Fruit fly (Drosophila melanogaster): ENCODE results near the gene Hs3st-B.

Gene Hs3st-B

dm6 chrX:19261528-19262102 lies 13.2 kb downstream of the Hs3st-B start, which contains the start of gene Vav (continued):
- no peak for TF ChIP-seq fd64A (GFP tag; optimal IDR thresholded peaks at IDR 0.05)
- TF ChIP-seq CTCF (GFP tag; optimal IDR thresholded peaks at IDR 0.05) = peak; percentile 68
- no peak for TF ChIP-seq sd (tag; optimal IDR thresholded peaks at IDR 0.05)
- TF ChIP-seq peb (GFP tag; IDR thresholded peaks at IDR 0.05) = no peak
- TF ChIP-seq CG11085 (GFP tag; IDR thresholded peaks at IDR 0.05) = no peak
- no peak for TF ChIP-seq Gug (GFP tag; IDR thresholded peaks at IDR 0.05)
- no peak for TF ChIP-seq CG11398 (GFP tag; optimal IDR thresholded peaks at IDR 0.05)
- TF ChIP-seq dmrt99B (tag; optimal IDR thresholded peaks at IDR 0.05) = no peak
- TF ChIP-seq sens (GFP tag) = no peak
- no peak for TF ChIP-seq ap (GFP tag; IDR thresholded peaks at IDR 0.05)
- TF ChIP-seq insv (GFP tag; optimal IDR thresholded peaks at IDR 0.05) = no peak
- no peak for TF ChIP-seq Nf-YB (GFP tag; optimal IDR thresholded peaks at IDR 0.05)
- TF ChIP-seq CG3163 (GFP tag; optimal IDR thresholded peaks at IDR 0.05) = no peak
- TF ChIP-seq wdn (GFP tag; IDR thresholded peaks at IDR 0.05) = no peak
- TF ChIP-seq CG4707 (GFP tag; optimal IDR thresholded peaks at IDR 0.05) = no peak
- 0 out of 3 replicates have a peak, but pooled peaks have one; percentile 23 for TF ChIP-seq CG16813 (GFP tag; IDR thresholded peaks at IDR 0.05; ENCODE audit: partially characterized antibody)
- no peak for TF ChIP-seq zfh1 (GFP tag; IDR thresholded peaks at IDR 0.05)
- no peak for TF ChIP-seq CG17328 (GFP tag; IDR thresholded peaks at IDR 0.05)
- TF ChIP-seq Nf-YC (tag; optimal IDR thresholded peaks at IDR 0.05) = peak; percentile 48
- TF ChIP-seq CG12769 (tag; optimal IDR thresholded peaks at IDR 0.05) = no peak
- no peak for TF ChIP-seq Max (GFP tag; optimal IDR thresholded peaks at IDR 0.05)
- no peak for TF ChIP-seq Usf (GFP tag; optimal IDR thresholded peaks at IDR 0.05)
- no peak for TF ChIP-seq CG5245 (GFP tag; optimal IDR thresholded peaks at IDR 0.05)
- 0 out of 3 replicates have a peak, but pooled peaks have one; percentile 6 for TF ChIP-seq dysf (GFP tag; IDR thresholded peaks at IDR 0.05)
- TF ChIP-seq scrt (GFP tag; optimal IDR thresholded peaks at IDR 0.05) = no peak
- TF ChIP-seq Med (GFP tag) = peak; percentile 65
- no peak for TF ChIP-seq CG1603 (tag; optimal IDR thresholded peaks at IDR 0.05)
- no peak for TF ChIP-seq gcm2 (GFP tag; optimal IDR thresholded peaks at IDR 0.05)
- TF ChIP-seq Mrtf (GFP tag; IDR thresholded peaks at IDR 0.05) = no peak
- no peak for TF ChIP-seq Eip74EF (GFP tag; optimal IDR thresholded peaks at IDR 0.05)
- no peak for TF ChIP-seq CG33213 (GFP tag; optimal IDR thresholded peaks at IDR 0.05)
- TF ChIP-seq Spps (tag; optimal IDR thresholded peaks at IDR 0.05) = no peak
- peak; percentile 50; the same call in 1 of the 2 replicates for TF ChIP-seq Bgb (GFP tag; IDR thresholded peaks at IDR 0.05; ENCODE audit: partially characterized antibody)
- TF ChIP-seq CG33557 (GFP tag; optimal IDR thresholded peaks at IDR 0.05) = no peak
- no peak for TF ChIP-seq CG17612 (GFP tag; IDR thresholded peaks at IDR 0.05)
- TF ChIP-seq HLHmδ (GFP tag; optimal IDR thresholded peaks at IDR 0.05) = no peak
- TF ChIP-seq CG10462 (GFP tag; optimal IDR thresholded peaks at IDR 0.05) = no peak
- no peak for TF ChIP-seq CG18476 (GFP tag; optimal IDR thresholded peaks at IDR 0.05)
- TF ChIP-seq nerfin-2 (GFP tag; IDR thresholded peaks at IDR 0.05; ENCODE audit: partially characterized antibody) = no peak
- no peak for TF ChIP-seq vvl (GFP tag; IDR thresholded peaks at IDR 0.05)
- TF ChIP-seq Xrp1 (GFP tag; IDR thresholded peaks at IDR 0.05) = no peak
- no peak for TF ChIP-seq CG13123 (GFP tag; optimal IDR thresholded peaks at IDR 0.05)
- TF ChIP-seq Hr39 (optimal IDR thresholded peaks at IDR 0.05) = no peak
- TF ChIP-seq Dref (GFP tag; IDR thresholded peaks at IDR 0.05) = peak; percentile 73
- no peak for TF ChIP-seq danr (GFP tag; IDR thresholded peaks at IDR 0.05)
- TF ChIP-seq CG12659 (GFP tag; optimal IDR thresholded peaks at IDR 0.05) = peak; percentile 25
- TF ChIP-seq bigmax (GFP tag; optimal IDR thresholded peaks at IDR 0.05) = no peak
- TF ChIP-seq nom (GFP tag; optimal IDR thresholded peaks at IDR 0.05) = peak; percentile 44
- TF ChIP-seq lmd (GFP tag; IDR thresholded peaks at IDR 0.05) = no peak
- TF ChIP-seq CG18011 (GFP tag; optimal IDR thresholded peaks at IDR 0.05) = no peak
- no peak for TF ChIP-seq CG13775 (GFP tag; optimal IDR thresholded peaks at IDR 0.05)
- peak; percentile 81 for TF ChIP-seq Meics (GFP tag; optimal IDR thresholded peaks at IDR 0.05)
